Fruit fly (Drosophila melanogaster): ENCODE results near the gene smog.

The smog gene

DNA sequence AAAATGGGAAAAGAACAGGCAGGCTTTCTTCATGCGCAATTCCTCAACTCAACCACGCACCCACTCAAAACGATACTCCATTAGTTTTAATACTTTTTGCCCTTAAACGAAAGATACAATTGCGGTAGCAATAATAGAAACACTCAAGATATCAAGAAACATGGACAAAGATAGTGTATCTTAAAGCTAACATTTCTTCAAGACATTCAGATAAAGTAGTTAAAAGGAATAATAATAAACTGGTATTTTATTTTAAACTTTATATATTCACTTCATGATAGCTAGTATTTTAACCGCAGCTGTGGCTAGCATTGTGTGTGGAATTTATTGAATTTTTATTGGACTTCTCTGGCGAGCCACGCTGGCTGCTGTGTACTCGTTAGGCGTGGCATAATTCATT, 3.5 kb downstream of the smog start (continued):
- TF ChIP-seq Ravus (GFP tag; IDR thresholded peaks at IDR 0.05) (no peak), CG30431 (GFP tag; optimal IDR thresholded peaks at IDR 0.05) (no peak), Atf6 (GFP tag; IDR thresholded peaks at IDR 0.05) (peak; percentile 53; the same call in 1 of the 2 replicates), lov (optimal IDR thresholded peaks at IDR 0.05) (no peak), lov (GFP tag; IDR thresholded peaks at IDR 0.05) (no peak), CG7745 (tag; optimal IDR thresholded peaks at IDR 0.05) (no peak), fd64A (GFP tag; optimal IDR thresholded peaks at IDR 0.05) (no peak), dmrt99B (tag; optimal IDR thresholded peaks at IDR 0.05) (peak; percentile 84), exex (tag; optimal IDR thresholded peaks at IDR 0.05) (no peak), Bteb2 (GFP tag; optimal IDR thresholded peaks at IDR 0.05) (no peak), CG15696 (tag; optimal IDR thresholded peaks at IDR 0.05) (peak; percentile 33), CG3407 (GFP tag; optimal IDR thresholded peaks at IDR 0.05) (peak; percentile 58), zf30C (GFP tag; optimal IDR thresholded peaks at IDR 0.05) (no peak), CG4854 (GFP tag; optimal IDR thresholded peaks at IDR 0.05) (no peak), CG2889 (GFP tag; IDR thresholded peaks at IDR 0.05) (peak; percentile 41; the same call in 1 of the 3 replicates), CG6254 (GFP tag; optimal IDR thresholded peaks at IDR 0.05) (peak; percentile 50), CG9817 (tag; optimal IDR thresholded peaks at IDR 0.05) (peak; percentile 9), danr (GFP tag; IDR thresholded peaks at IDR 0.05) (peak; percentile 49; the same call in 1 of the 2 replicates), CG12942 (GFP tag; optimal IDR thresholded peaks at IDR 0.05) (peak; percentile 20), cad (GFP tag; optimal IDR thresholded peaks at IDR 0.05) (no peak), corto (GFP tag; optimal IDR thresholded peaks at IDR 0.05) (no peak), tap (tag; optimal IDR thresholded peaks at IDR 0.05) (peak; percentile 84), CG30020 (tag; optimal IDR thresholded peaks at IDR 0.05) (no peak), Mad (GFP tag; optimal IDR thresholded peaks at IDR 0.05) (no peak), jing (GFP tag; optimal IDR thresholded peaks at IDR 0.05) (peak; percentile 24), CG9215 (GFP tag; IDR thresholded peaks at IDR 0.05) (peak; percentile 49), luna (GFP tag; optimal IDR thresholded peaks at IDR 0.05) (no peak), CG5245 (GFP tag; optimal IDR thresholded peaks at IDR 0.05) (peak; percentile 15), Aef1 (GFP tag; IDR thresholded peaks at IDR 0.05) (peak; percentile 33; the same call in 1 of the 3 replicates), Spps (tag; optimal IDR thresholded peaks at IDR 0.05) (peak; percentile 57), ftz-f1 (GFP tag; optimal IDR thresholded peaks at IDR 0.05) (no peak), CG11696 (GFP tag; IDR thresholded peaks at IDR 0.05) (peak; percentile 87), CG12391 (tag; optimal IDR thresholded peaks at IDR 0.05) (peak; percentile 83), disco-r (GFP tag; optimal IDR thresholded peaks at IDR 0.05) (no peak), nerfin-2 (GFP tag; IDR thresholded peaks at IDR 0.05; ENCODE audit: partially characterized antibody) (no peak), abd-A (tag; optimal IDR thresholded peaks at IDR 0.05) (no peak), CoRest (tag; optimal IDR thresholded peaks at IDR 0.05) (peak; percentile 57), HLH3B (GFP tag; IDR thresholded peaks at IDR 0.05) (peak; percentile 65), nom (GFP tag; optimal IDR thresholded peaks at IDR 0.05) (no peak), CG1832 (GFP tag; optimal IDR thresholded peaks at IDR 0.05) (no peak), ind (GFP tag; optimal IDR thresholded peaks at IDR 0.05) (peak; percentile 61), CG1792 (GFP tag; optimal IDR thresholded peaks at IDR 0.05) (no peak), Drgx (GFP tag; IDR thresholded peaks at IDR 0.05) (no peak), Sox102F (GFP tag; optimal IDR thresholded peaks at IDR 0.05) (peak; percentile 57), CG18619 (GFP tag; optimal IDR thresholded peaks at IDR 0.05) (peak; percentile 5), YL-1 (GFP tag; optimal IDR thresholded peaks at IDR 0.05) (no peak), CG2120 (GFP tag; optimal IDR thresholded peaks at IDR 0.05) (peak; percentile 66), az2 (GFP tag; optimal IDR thresholded peaks at IDR 0.05) (peak; percentile 60), sim (GFP tag; IDR thresholded peaks at IDR 0.05) (no peak), lab (GFP tag; optimal IDR thresholded peaks at IDR 0.05) (peak; percentile 82), ac (GFP tag; optimal IDR thresholded peaks at IDR 0.05) (no peak), CG32767 (GFP tag; IDR thresholded peaks at IDR 0.05) (peak; percentile 71)
